Fruit fly (Drosophila melanogaster) whole organism: ENCODE measurements around the gene CG14258.

Experiments used
- CG8478 ChIP-seq: fragments of >200 bp; optimal IDR thresholded peaks from 2 replicates; lab custom pipeline; 2018; ENCODE audit warnings: inconsistent platforms
- Dll ChIP-seq: fragments of >200 bp; optimal IDR thresholded peaks from 2 replicates; lab custom pipeline; 2017
- EcR ChIP-seq, 2 experiments: fragments of >200 bp; optimal IDR thresholded peaks; 2 replicates each; lab custom pipeline; 2017; ENCODE audit warnings: missing biosample characterization in 2 of 2, missing genetic modification characterization in 2 of 2, missing genetic modification reagents in 2 of 2
- pan ChIP-seq: fragments of >200 bp; optimal IDR thresholded peaks from 2 replicates; lab custom pipeline; 2017
- psq ChIP-seq: fragments of >200 bp; optimal IDR thresholded peaks from 2 replicates; lab custom pipeline; 2017
- usp ChIP-seq: fragments of >200 bp; optimal IDR thresholded peaks from 2 replicates; lab custom pipeline; 2017; ENCODE audit warnings: missing biosample characterization, missing genetic modification characterization, mixed read lengths

DNA sequence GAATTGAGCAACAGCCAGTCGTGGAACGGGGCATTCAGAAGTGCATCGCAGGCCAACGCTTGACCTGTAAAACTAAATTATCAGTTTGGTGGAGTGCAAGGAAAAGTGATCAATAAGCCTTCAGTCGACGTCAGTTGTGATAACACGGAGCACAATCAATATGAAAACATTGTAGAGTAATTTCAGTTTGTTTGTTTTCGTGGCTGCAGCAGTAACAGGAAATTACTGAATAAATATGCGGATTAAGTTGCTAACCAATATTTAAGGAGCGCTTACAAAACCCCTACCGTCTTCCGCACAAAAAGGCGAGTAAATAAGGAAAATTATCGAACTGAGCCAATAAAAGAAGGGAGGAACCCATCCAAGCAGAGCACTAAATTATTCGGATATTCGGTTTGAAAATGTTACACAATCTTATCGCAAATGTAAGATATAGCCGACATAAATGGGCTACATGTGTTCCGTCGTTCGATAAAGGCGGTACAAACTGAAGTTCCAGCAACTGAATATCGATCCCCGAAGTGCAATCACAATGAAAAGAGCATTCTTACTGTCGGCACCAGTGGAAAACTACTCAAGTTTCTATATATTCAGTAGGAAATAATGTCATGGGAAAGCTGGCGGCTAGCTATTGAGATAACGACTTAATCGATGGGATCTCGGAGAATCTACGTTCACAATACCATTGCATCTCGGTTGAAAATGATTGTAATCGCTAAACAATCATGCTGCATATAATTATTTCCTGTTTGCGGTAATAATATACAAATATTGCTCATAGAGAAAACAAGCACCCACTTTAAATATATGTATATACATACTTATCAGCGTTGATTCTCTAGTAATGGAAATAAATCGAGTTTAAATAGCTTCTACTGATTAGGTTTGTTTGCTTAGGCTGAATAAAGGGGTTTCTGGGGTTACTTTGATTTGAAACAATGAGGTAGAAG, 43.0 kb downstream of the CG14258 start:
- TF ChIP-seq CG8478 (no peak), usp (no peak), pan (no peak), psq (lab: Kevin White, UChicago) (no peak), EcR (GFP tag; optimal IDR thresholded peaks at IDR 0.05; lab: Kevin White, UChicago) (no peak), Dll (no peak)
